Fruit fly (Drosophila melanogaster): ENCODE data around the gene CG16813.
"Not testable (repeated sequence)": the region's sequence is repeated elsewhere in the genome, so short reads cannot be mapped to it uniquely, and the experiment has no call there.

DNA sequence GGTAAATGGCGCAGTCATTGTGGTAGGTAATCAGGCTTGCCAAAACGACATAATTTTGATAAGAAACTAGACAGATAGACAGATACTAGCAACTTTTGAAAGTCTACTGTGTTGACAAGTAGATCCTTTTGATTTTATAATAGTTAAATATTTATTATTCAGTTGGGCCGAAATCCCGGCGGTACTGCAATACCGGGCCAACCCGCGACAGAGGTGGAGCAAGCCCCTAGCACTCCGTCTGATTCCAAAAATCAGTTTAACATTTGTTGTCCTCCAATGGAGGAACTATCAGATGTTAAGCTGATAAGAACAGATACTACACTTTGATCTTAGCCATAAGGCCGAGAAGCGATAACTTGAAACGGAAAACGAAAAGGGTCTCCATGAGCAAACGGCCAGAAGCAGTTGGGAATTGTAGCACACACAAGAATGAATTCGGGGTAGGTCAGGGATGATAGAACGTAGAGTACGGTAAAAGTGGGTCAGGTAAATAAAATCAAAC lies 15.5 kb upstream of the CG16813 start, which contains the start of gene CG15482:
- not testable (repeated sequence) for TF ChIP-seq CG1620 (GFP tag; optimal IDR thresholded peaks at IDR 0.05); CG7101 (tag; optimal IDR thresholded peaks at IDR 0.05); tj (GFP tag; optimal IDR thresholded peaks at IDR 0.05); cic (GFP tag; optimal IDR thresholded peaks at IDR 0.05); ovo (GFP tag; optimal IDR thresholded peaks at IDR 0.05); CG12768 (GFP tag; optimal IDR thresholded peaks at IDR 0.05)
